Worm (Caenorhabditis elegans) whole organism, late embryonic: Measurements from ENCODE around the gene irld-52.

ENCODE experiments used
- F13H6.1 ChIP-seq: sonication (generic microtip); optimal IDR thresholded peaks from 2 replicates; lab custom pipeline; 2016; ENCODE audit warnings: missing genetic modification characterization, missing compliant biosample characterization
- ama-1 ChIP-seq: fragments of 150-350 bp; optimal IDR thresholded peaks from 2 replicates; lab custom pipeline; 2014
- ceh-9 ChIP-seq: sonication (generic microtip); optimal IDR thresholded peaks from 2 replicates; lab custom pipeline; 2016; ENCODE audit warnings: mild to moderate bottlenecking, missing genetic modification characterization, inconsistent platforms, missing compliant biosample characterization
- dmd-4 ChIP-seq: sonication (generic microtip); optimal IDR thresholded peaks from 2 replicates; lab custom pipeline; 2016; ENCODE audit warnings: borderline replicate concordance, missing genetic modification characterization, missing compliant biosample characterization
- fkh-10 ChIP-seq: fragments of 150-350 bp; optimal IDR thresholded peaks from 2 replicates; lab custom pipeline; 2014; ENCODE audit warnings: missing biosample characterization, missing genetic modification reagents, missing genetic modification characterization
- hlh-6 ChIP-seq: sonication (generic microtip); optimal IDR thresholded peaks from 2 replicates; lab custom pipeline; 2016; ENCODE audit warnings: missing genotype, missing genetic modification characterization, missing compliant biosample characterization
- nhr-11 ChIP-seq: fragments of 150-350 bp; optimal IDR thresholded peaks from 2 replicates; lab custom pipeline; 2014; ENCODE audit warnings: missing biosample characterization, missing genetic modification characterization
- pag-3 ChIP-seq: sonication (generic microtip); optimal IDR thresholded peaks from 2 replicates; lab custom pipeline; 2016; ENCODE audit warnings: missing compliant biosample characterization, missing genetic modification characterization, borderline replicate concordance
- pax-1 ChIP-seq: fragments of 150-350 bp; optimal IDR thresholded peaks from 2 replicates; lab custom pipeline; 2014; ENCODE audit warnings: missing biosample characterization, missing genetic modification characterization
- sdc-2 ChIP-seq: sonication (generic microtip); optimal IDR thresholded peaks from 2 replicates; lab custom pipeline; 2016; ENCODE audit warnings: missing genotype, missing genetic modification characterization, missing compliant biosample characterization
- sox-4 ChIP-seq: sonication (generic microtip); optimal IDR thresholded peaks from 2 replicates; lab custom pipeline; 2017; ENCODE audit warnings: mild to moderate bottlenecking, missing genetic modification characterization, inconsistent platforms, missing compliant biosample characterization
- ttx-3 ChIP-seq: sonication (generic microtip); optimal IDR thresholded peaks from 2 replicates; lab custom pipeline; 2016; ENCODE audit warnings: missing genetic modification reagents, missing genetic modification characterization, missing compliant biosample characterization
- unc-42 ChIP-seq: sonication (generic microtip); optimal IDR thresholded peaks from 2 replicates; lab custom pipeline; 2016; ENCODE audit warnings: missing genotype, missing genetic modification characterization, missing compliant biosample characterization
- unc-55 ChIP-seq: sonication (generic microtip); optimal IDR thresholded peaks from 2 replicates; lab custom pipeline; 2017; ENCODE audit warnings: missing biosample characterization, missing genetic modification reagents, missing genetic modification characterization

- TF ChIP-seq ttx-3 (tag; lab: Kevin White, UChicago) (no peak), F13H6.1 (tag; lab: Kevin White, UChicago) (no peak), ama-1 (no peak), sdc-2 (tag; lab: Kevin White, UChicago) (no peak), nhr-11 (tag; lab: Kevin White, UChicago) (no peak), pag-3 (tag; lab: Kevin White, UChicago) (no peak), hlh-6 (tag; lab: Kevin White, UChicago) (no peak), sox-4 (tag; lab: Kevin White, UChicago) (no peak), dmd-4 (tag; lab: Kevin White, UChicago) (no peak), unc-55 (GFP tag; lab: Kevin White, UChicago) (no peak), ceh-9 (no peak), fkh-10 (GFP tag; lab: Kevin White, UChicago) (no peak), pax-1 (tag; lab: Kevin White, UChicago) (no peak), unc-42 (tag; lab: Kevin White, UChicago) (no peak)
Measured at ce11 chrV:15758449-15758848, 21.0 kb upstream of the irld-52 start, which contains the start of gene str-9.
